Worm (Caenorhabditis elegans) whole organism, young adult: ENCODE data around the gene Y7A5A.2.
A peak's percentile ranks its signal among the peaks of the same experiment; 100 is the strongest.

Experiments used
- F10E7.11 ChIP-seq: sonication (generic microtip); optimal IDR thresholded peaks from 2 replicates; lab custom pipeline; 2017; ENCODE audit warnings: mild to moderate bottlenecking, missing genetic modification characterization, moderate library complexity, missing compliant biosample characterization
- F49E8.2 ChIP-seq: sonication (generic microtip); optimal IDR thresholded peaks from 3 replicates; lab custom pipeline; 2017; ENCODE audit warnings: missing genetic modification characterization, mild to moderate bottlenecking, missing compliant biosample characterization, antibody characterized with exemption, moderate library complexity; ENCODE audit not compliant: insufficient read depth
- F52B5.7 ChIP-seq: sonication (generic microtip); optimal IDR thresholded peaks from 2 replicates; lab custom pipeline; 2016; ENCODE audit warnings: mild to moderate bottlenecking, missing genetic modification characterization, missing compliant biosample characterization
- F55B11.4 ChIP-seq: sonication (generic microtip); optimal IDR thresholded peaks from 2 replicates; lab custom pipeline; 2016; ENCODE audit warnings: missing compliant biosample characterization, missing genetic modification characterization, borderline replicate concordance; ENCODE audit not compliant: insufficient read depth
- K11D2.4 ChIP-seq: fragments of 200-800 bp; sonication (Bioruptor generic); IDR thresholded peaks from 2 replicates; pipeline ENCODE4 v1.3.6; 2022; ENCODE audit warnings: missing genetic modification reagents, missing genetic modification characterization, missing compliant biosample characterization
- Y53G8AR.9 ChIP-seq: fragments of 200-800 bp; sonication (Bioruptor generic); conservative IDR thresholded peaks from 2 replicates; pipeline ENCODE4 v1.3.6; 2022; ENCODE audit warnings: missing genetic modification reagents, missing genetic modification characterization, missing compliant biosample characterization
- Y67H2A.10 ChIP-seq: fragments of 200-800 bp; sonication (Bioruptor generic); conservative IDR thresholded peaks from 2 replicates; pipeline ENCODE4 v1.3.6; 2022; ENCODE audit warnings: missing genetic modification reagents, missing genetic modification characterization, missing compliant biosample characterization
- Y95B8A.8 ChIP-seq: fragments of 200-800 bp; sonication (Bioruptor generic); IDR thresholded peaks from 2 replicates; pipeline ENCODE4 v1.3.6; 2022; ENCODE audit warnings: missing genetic modification reagents, missing genetic modification characterization, missing compliant biosample characterization
- ama-1 ChIP-seq, 3 experiments: fragments of 150-350 bp in 1 of 3; sonication (generic microtip) in 2 of 3; optimal IDR thresholded peaks; 2 replicates each; lab custom pipeline; 2014 to 2018; ENCODE audit warnings: missing biosample characterization in 2 of 3, missing genetic modification characterization in 2 of 3, missing genetic modification reagents in 2 of 3
- athp-1 ChIP-seq: sonication (generic microtip); optimal IDR thresholded peaks from 2 replicates; lab custom pipeline; 2017; ENCODE audit warnings: mild to moderate bottlenecking, missing genetic modification characterization, missing compliant biosample characterization
- attf-3 ChIP-seq: fragments of 200-800 bp; sonication (Bioruptor generic); conservative IDR thresholded peaks from 2 replicates; pipeline ENCODE4 v1.3.6; 2022; ENCODE audit warnings: missing genetic modification reagents, missing genetic modification characterization, missing compliant biosample characterization
- bed-1 ChIP-seq: fragments of 200-800 bp; sonication (Bioruptor generic); IDR thresholded peaks from 2 replicates; pipeline ENCODE4 v1.3.6; 2022; ENCODE audit warnings: missing genetic modification reagents, missing genetic modification characterization, missing compliant biosample characterization
- cebp-1 ChIP-seq, 2 experiments: fragments of 200-800 bp in 1 of 2; sonication (Bioruptor generic) in 1 of 2; sonication (generic microtip) in 1 of 2; IDR thresholded peaks in 1 of 2; optimal IDR thresholded peaks in 1 of 2; 2 replicates each; pipeline versions ENCODE4 v1.3.6 to Lab custom; 2017 to 2022; ENCODE audit warnings: missing compliant biosample characterization in 2 of 2, missing genetic modification characterization in 2 of 2, mild to moderate bottlenecking in 1 of 2, missing genetic modification reagents in 1 of 2, moderate library complexity in 1 of 2
- ceh-100 ChIP-seq: fragments of 200-800 bp; sonication (Bioruptor generic); IDR thresholded peaks from 2 replicates; pipeline ENCODE4 v1.3.6; 2022; ENCODE audit warnings: missing genetic modification reagents, missing genetic modification characterization, missing compliant biosample characterization
- ceh-91 ChIP-seq: fragments of 200-800 bp; sonication (Bioruptor generic); IDR thresholded peaks from 2 replicates; pipeline ENCODE4 v1.3.6; 2022; ENCODE audit warnings: missing genetic modification reagents, missing genetic modification characterization, missing compliant biosample characterization
- chd-7 ChIP-seq: sonication (generic microtip); optimal IDR thresholded peaks from 2 replicates; lab custom pipeline; 2016; ENCODE audit warnings: mild to moderate bottlenecking, missing genetic modification characterization, moderate library complexity, missing compliant biosample characterization
- efl-1 ChIP-seq: fragments of 150-350 bp; optimal IDR thresholded peaks from 2 replicates; lab custom pipeline; 2014; ENCODE audit warnings: missing biosample characterization, missing genetic modification reagents, missing genetic modification characterization
- fkh-3 ChIP-seq: sonication (generic microtip); optimal IDR thresholded peaks from 2 replicates; lab custom pipeline; 2016; ENCODE audit warnings: mild to moderate bottlenecking, missing genetic modification characterization, missing compliant biosample characterization
- him-1 ChIP-seq: sonication (generic microtip); optimal IDR thresholded peaks from 2 replicates; lab custom pipeline; 2016; ENCODE audit warnings: missing genotype, missing genetic modification reagents, missing genetic modification characterization, missing compliant biosample characterization
- hlh-12 ChIP-seq: sonication (generic microtip); optimal IDR thresholded peaks from 2 replicates; lab custom pipeline; 2016; ENCODE audit warnings: missing genetic modification characterization, missing compliant biosample characterization
- hmg-1.2 ChIP-seq: fragments of 200-800 bp; sonication (Bioruptor generic); IDR thresholded peaks from 2 replicates; pipeline ENCODE4 v1.3.6; 2022; ENCODE audit warnings: missing genetic modification reagents, missing genetic modification characterization, missing compliant biosample characterization
- hmg-20 ChIP-seq: fragments of 200-800 bp; sonication (Bioruptor generic); IDR thresholded peaks from 2 replicates; pipeline ENCODE4 v1.3.6; 2022; ENCODE audit warnings: missing genetic modification reagents, missing genetic modification characterization, missing compliant biosample characterization
- hsf-1 ChIP-seq: fragments of 200-800 bp; sonication (Bioruptor generic); IDR thresholded peaks from 2 replicates; pipeline ENCODE4 v1.3.6; 2022; ENCODE audit warnings: missing genetic modification reagents, missing genetic modification characterization, missing compliant biosample characterization
- let-526 ChIP-seq: fragments of 200-800 bp; sonication (Bioruptor generic); IDR thresholded peaks from 2 replicates; pipeline ENCODE4 v1.3.6; 2022; ENCODE audit warnings: missing genetic modification reagents, missing genetic modification characterization, missing compliant biosample characterization
- lin-40 ChIP-seq: sonication (generic microtip); optimal IDR thresholded peaks from 2 replicates; lab custom pipeline; 2016; ENCODE audit warnings: missing genetic modification characterization, mild to moderate bottlenecking, missing compliant biosample characterization, missing genotype, missing genetic modification reagents
- madf-10 ChIP-seq: sonication (generic microtip); optimal IDR thresholded peaks from 2 replicates; lab custom pipeline; 2016; ENCODE audit warnings: mild to moderate bottlenecking, missing genetic modification characterization, missing compliant biosample characterization
- madf-6 ChIP-seq: fragments of 200-800 bp; sonication (Bioruptor generic); IDR thresholded peaks from 2 replicates; pipeline ENCODE4 v1.3.6; 2022; ENCODE audit warnings: missing genetic modification reagents, missing genetic modification characterization, missing compliant biosample characterization
- mcd-1 ChIP-seq: fragments of 200-800 bp; sonication (Bioruptor generic); IDR thresholded peaks from 2 replicates; pipeline ENCODE4 v1.3.6; 2022; ENCODE audit warnings: missing genetic modification reagents, missing genetic modification characterization, missing compliant biosample characterization
- mes-4 ChIP-seq: sonication (generic microtip); optimal IDR thresholded peaks from 2 replicates; lab custom pipeline; 2016; ENCODE audit warnings: missing genotype, missing genetic modification characterization, missing compliant biosample characterization
- mxl-1 ChIP-seq: sonication (generic microtip); optimal IDR thresholded peaks from 2 replicates; lab custom pipeline; 2016; ENCODE audit warnings: missing genetic modification characterization, missing compliant biosample characterization
- nfya-2 ChIP-seq: fragments of 200-800 bp; sonication (Bioruptor generic); IDR thresholded peaks from 2 replicates; pipeline ENCODE4 v1.3.6; 2022; ENCODE audit warnings: missing genetic modification reagents, missing genetic modification characterization, missing compliant biosample characterization
- nhr-80 ChIP-seq: sonication (generic microtip); optimal IDR thresholded peaks from 2 replicates; lab custom pipeline; 2016; ENCODE audit warnings: missing genetic modification characterization, missing compliant biosample characterization
- pbrm-1 ChIP-seq: fragments of 200-800 bp; sonication (Bioruptor generic); IDR thresholded peaks from 2 replicates; pipeline ENCODE4 v1.3.6; 2022; ENCODE audit warnings: missing genetic modification reagents, missing genetic modification characterization, missing compliant biosample characterization
- rcor-1 ChIP-seq: fragments of 200-800 bp; sonication (Bioruptor generic); IDR thresholded peaks from 2 replicates; pipeline ENCODE4 v1.3.6; 2022; ENCODE audit warnings: missing genetic modification reagents, missing genetic modification characterization, missing compliant biosample characterization
- rec-8 ChIP-seq, 2 experiments: sonication (generic microtip); optimal IDR thresholded peaks; 2 replicates each; lab custom pipeline; 2016; ENCODE audit warnings: mild to moderate bottlenecking in 2 of 2, missing genetic modification characterization in 2 of 2, missing genetic modification reagents in 2 of 2, missing genotype in 2 of 2, missing biosample characterization in 1 of 2, missing compliant biosample characterization in 1 of 2, moderate library complexity in 1 of 2
- repo-1 ChIP-seq: sonication (generic microtip); optimal IDR thresholded peaks from 2 replicates; lab custom pipeline; 2017; ENCODE audit warnings: mild to moderate bottlenecking, missing genetic modification characterization, missing compliant biosample characterization
- rpc-1 ChIP-seq, 2 experiments: fragments of 150-350 bp in 1 of 2; sonication (generic microtip) in 1 of 2; optimal IDR thresholded peaks; 2 replicates each; lab custom pipeline; 2014 to 2018; ENCODE audit warnings: missing biosample characterization in 1 of 2, missing genetic modification characterization in 1 of 2, missing genetic modification reagents in 1 of 2, missing genotype in 1 of 2
- snpc-4 ChIP-seq, 5 experiments: fragments of 150-350 bp in 1 of 5; sonication (generic microtip) in 4 of 5; optimal IDR thresholded peaks; 2 replicates each; lab custom pipeline; 2014 to 2018; ENCODE audit warnings: missing genetic modification characterization in 5 of 5, missing biosample characterization in 3 of 5, antibody characterized with exemption in 2 of 5, mild to moderate bottlenecking in 2 of 5, missing compliant biosample characterization in 2 of 5, missing genotype in 2 of 5, moderate library complexity in 2 of 5, missing genetic modification reagents in 1 of 5
- tbp1 ChIP-seq: fragments of 200-800 bp; sonication (Bioruptor generic); optimal IDR thresholded peaks from 2 replicates; lab custom pipeline; 2018; ENCODE audit warnings: mild to moderate bottlenecking, missing genetic modification characterization, missing compliant biosample characterization
- tlf-1 ChIP-seq: fragments of 200-800 bp; sonication (Bioruptor generic); optimal IDR thresholded peaks from 2 replicates; lab custom pipeline; 2018; ENCODE audit warnings: mild to moderate bottlenecking, missing genetic modification characterization, missing compliant biosample characterization
- zfh-2 ChIP-seq: fragments of 200-800 bp; sonication (Bioruptor generic); conservative IDR thresholded peaks from 2 replicates; pipeline ENCODE4 v1.3.6; 2022; ENCODE audit warnings: missing genetic modification reagents, missing genetic modification characterization, missing compliant biosample characterization
- ztf-22 ChIP-seq: fragments of 200-800 bp; sonication (Bioruptor generic); optimal IDR thresholded peaks from 2 replicates; lab custom pipeline; 2018; ENCODE audit warnings: mild to moderate bottlenecking, missing genetic modification characterization, moderate library complexity, missing compliant biosample characterization

Y7A5A.2 gene

DNA sequence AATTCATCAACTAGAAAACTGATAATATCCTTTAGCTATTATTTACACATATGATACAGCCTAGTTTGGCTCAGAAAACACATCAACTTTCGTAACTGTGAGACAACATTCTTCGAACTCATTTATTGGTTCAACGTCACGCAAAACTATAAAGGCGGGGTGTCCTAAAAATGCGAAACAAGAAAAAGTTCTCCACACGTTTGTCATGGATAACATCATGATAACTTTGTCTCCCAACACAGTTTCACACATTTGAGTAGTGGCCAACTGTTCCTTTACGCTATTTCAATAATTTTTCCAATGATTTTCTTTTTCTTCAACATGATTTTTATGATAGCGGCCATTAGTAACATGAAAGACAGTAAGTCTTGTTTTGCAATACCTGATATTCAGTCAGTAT is 25.8 kb downstream of the Y7A5A.2 start, which contains the start of gene srxa-9 (continued):
- TF ChIP-seq nfya-2 (GFP tag; lab: Robert Waterston, UW) = no peak

DNA sequence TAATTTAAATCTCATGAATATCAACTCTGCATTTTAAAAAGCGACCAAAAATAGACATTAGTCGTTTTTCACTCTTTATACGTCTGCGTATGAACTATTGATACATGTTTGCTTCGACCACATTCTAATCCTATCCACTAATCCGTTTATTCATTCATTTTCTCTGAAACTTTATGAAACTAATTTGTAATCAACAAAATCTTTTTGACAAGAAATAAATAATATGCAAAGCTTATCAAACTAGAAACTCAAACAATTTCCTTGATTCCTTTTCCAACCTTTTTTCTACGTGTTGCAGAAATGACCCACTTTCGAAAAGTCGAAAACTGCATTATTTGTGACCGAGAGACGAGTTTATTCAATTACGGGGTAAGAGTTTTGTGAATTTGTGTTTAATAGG is 30.2 kb downstream of the Y7A5A.2 start, which contains the start of gene nhr-255:
Gene nhr-255, plus strand, starts transcription at position 301 of the 400 bp plus-strand sequence.
- TF ChIP-seq hmg-1.2 (GFP tag; lab: Robert Waterston, UW) = no peak
- no peak for TF ChIP-seq F52B5.7 (tag; lab: Kevin White, UChicago)
- TF ChIP-seq nhr-80 (tag; lab: Kevin White, UChicago) = no peak
- no peak for TF ChIP-seq efl-1
- no peak for TF ChIP-seq rec-8 (tag; optimal IDR thresholded peaks at IDR 0.05; lab: Kevin White, UChicago)
- no peak for TF ChIP-seq madf-10

DNA sequence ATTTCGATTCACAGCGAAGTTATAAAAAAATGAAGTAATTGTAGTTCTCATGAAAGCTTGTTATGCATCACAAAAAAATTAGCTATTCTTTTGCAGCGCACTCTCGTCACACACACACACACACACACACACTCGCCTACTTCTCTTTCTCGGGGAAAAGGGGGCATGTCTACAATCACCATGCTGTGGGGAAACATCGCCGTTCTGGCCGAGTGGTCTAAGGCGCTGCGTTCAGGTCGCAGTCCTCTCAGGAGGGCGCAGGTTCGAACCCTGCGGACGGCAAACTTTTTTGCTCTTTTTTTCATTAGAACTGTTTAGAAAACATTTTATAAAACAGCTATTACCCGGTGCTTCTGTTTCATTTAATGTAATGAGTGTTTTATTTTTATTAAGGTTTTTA is 30.7 kb downstream of the Y7A5A.2 start:
- peak; percentile 81 for TF ChIP-seq hmg-20 (GFP tag; lab: Robert Waterston, UW)
- peak; percentile 80 for TF ChIP-seq mes-4 (tag; lab: Kevin White, UChicago)
- TF ChIP-seq fkh-3 (tag; lab: Kevin White, UChicago) = peak; percentile 48
- TF ChIP-seq athp-1 (tag; lab: Kevin White, UChicago) = peak; percentile 60
- TF ChIP-seq F10E7.11 = peak; percentile 61
- peak; percentile 20 for TF ChIP-seq F49E8.2 (tag; lab: Kevin White, UChicago)
- peak; percentile 82 for TF ChIP-seq rcor-1
- TF ChIP-seq rpc-1 (optimal IDR thresholded peaks at IDR 0.05; lab: Kevin White, UChicago) = peak; percentile 89
- peak; percentile 89 for TF ChIP-seq rpc-1 (tag; optimal IDR thresholded peaks at IDR 0.05; lab: Kevin White, UChicago)
- TF ChIP-seq him-1 (tag; lab: Kevin White, UChicago) = peak; percentile 82
- TF ChIP-seq Y95B8A.8 (GFP tag; lab: Robert Waterston, UW) = no peak
- TF ChIP-seq hlh-12 (tag; lab: Kevin White, UChicago) = no peak
- peak; percentile 96 for TF ChIP-seq tbp1 (GFP tag; lab: Kevin White, UChicago)
- no peak for TF ChIP-seq ztf-22 (GFP tag; lab: Kevin White, UChicago)
- TF ChIP-seq bed-1 (GFP tag; lab: Robert Waterston, UW) = no peak
- TF ChIP-seq cebp-1 (GFP tag; IDR thresholded peaks at IDR 0.05; lab: Robert Waterston, UW) = peak; percentile 46; the same call in 1 of the 2 replicates
- TF ChIP-seq cebp-1 (tag; optimal IDR thresholded peaks at IDR 0.05; lab: Kevin White, UChicago) = peak; percentile 81
- no peak for TF ChIP-seq Y53G8AR.9 (GFP tag; lab: Robert Waterston, UW)
- TF ChIP-seq repo-1 (tag; lab: Kevin White, UChicago) = no peak
- TF ChIP-seq pbrm-1 (GFP tag; lab: Robert Waterston, UW) = peak; percentile 92
- no peak for TF ChIP-seq ama-1 (optimal IDR thresholded peaks at IDR 0.05; lab: Kevin White, UChicago)
- peak in 1 of 2 experiments; percentile 66 for TF ChIP-seq ama-1 (GFP tag; optimal IDR thresholded peaks at IDR 0.05; lab: Kevin White, UChicago)
- TF ChIP-seq hsf-1 = no peak
- no peak for TF ChIP-seq Y67H2A.10 (GFP tag; lab: Robert Waterston, UW)
- peak; percentile 71 for TF ChIP-seq mcd-1
- peak; percentile 56 for TF ChIP-seq lin-40
- no peak for TF ChIP-seq ceh-91 (GFP tag; lab: Robert Waterston, UW)
- TF ChIP-seq snpc-4 (GFP tag; optimal IDR thresholded peaks at IDR 0.05; lab: Kevin White, UChicago) = peak; percentile 64
- peak; percentile 32 to 85 (median 66) for TF ChIP-seq snpc-4 (tag; optimal IDR thresholded peaks at IDR 0.05; lab: Kevin White, UChicago)
- no peak for TF ChIP-seq nfya-2 (GFP tag; lab: Robert Waterston, UW)
- TF ChIP-seq F55B11.4 (tag; lab: Kevin White, UChicago) = no peak
- peak; percentile 34; the same call in 1 of the 2 replicates for TF ChIP-seq ceh-100
- TF ChIP-seq hmg-1.2 (GFP tag; lab: Robert Waterston, UW) = peak; percentile 90
- peak; percentile 89 for TF ChIP-seq zfh-2 (GFP tag; lab: Robert Waterston, UW)
- no peak for TF ChIP-seq let-526 (GFP tag; lab: Robert Waterston, UW)
- TF ChIP-seq chd-7 (tag; lab: Kevin White, UChicago) = peak; percentile 65
- no peak for TF ChIP-seq efl-1
- TF ChIP-seq mxl-1 (tag; lab: Kevin White, UChicago) = peak; percentile 64
- peak; percentile 59 for TF ChIP-seq madf-6 (GFP tag; lab: Robert Waterston, UW)
- peak; percentile 90 for TF ChIP-seq K11D2.4
- peak; percentile 2 for TF ChIP-seq tlf-1 (GFP tag; lab: Kevin White, UChicago)
- 0 out of 2 replicates have a peak, but pooled peaks have one; percentile 36 for TF ChIP-seq attf-3 (GFP tag; lab: Robert Waterston, UW)
